Worm (Caenorhabditis elegans) whole organism, young adult: Measurements from ENCODE around the gene C53B7.6.

ENCODE experiments used
- C17E4.6 ChIP-seq: fragments of 200-800 bp; sonication (Bioruptor generic); IDR thresholded peaks from 2 replicates; pipeline ENCODE4 v1.3.6; 2022; ENCODE audit warnings: missing genetic modification reagents, missing genetic modification characterization, missing compliant biosample characterization
- F55B11.4 ChIP-seq: sonication (generic microtip); optimal IDR thresholded peaks from 2 replicates; lab custom pipeline; 2016; ENCODE audit warnings: missing compliant biosample characterization, missing genetic modification characterization, borderline replicate concordance; ENCODE audit not compliant: insufficient read depth
- Y53F4B.3 ChIP-seq: fragments of 200-800 bp; sonication (Bioruptor generic); IDR thresholded peaks from 2 replicates; pipeline ENCODE4 v1.3.6; 2022; ENCODE audit warnings: missing genetic modification reagents, missing genetic modification characterization, missing compliant biosample characterization
- egrh-3 ChIP-seq: fragments of 200-800 bp; sonication (Bioruptor generic); IDR thresholded peaks from 2 replicates; pipeline ENCODE4 v1.3.6; 2022; ENCODE audit warnings: missing genetic modification reagents, missing genetic modification characterization, missing compliant biosample characterization
- him-1 ChIP-seq: sonication (generic microtip); optimal IDR thresholded peaks from 2 replicates; lab custom pipeline; 2016; ENCODE audit warnings: missing genotype, missing genetic modification reagents, missing genetic modification characterization, missing compliant biosample characterization
- madf-3 ChIP-seq: fragments of 200-800 bp; sonication (Bioruptor generic); IDR thresholded peaks from 2 replicates; pipeline ENCODE4 v1.3.6; 2022; ENCODE audit warnings: missing genetic modification reagents, missing genetic modification characterization, missing compliant biosample characterization
- nfya-1 ChIP-seq: sonication (generic microtip); optimal IDR thresholded peaks from 2 replicates; lab custom pipeline; 2017; ENCODE audit warnings: antibody characterized with exemption, missing compliant biosample characterization, missing genetic modification characterization, borderline replicate concordance; ENCODE audit not compliant: insufficient read depth
- nhr-80 ChIP-seq: sonication (generic microtip); optimal IDR thresholded peaks from 2 replicates; lab custom pipeline; 2016; ENCODE audit warnings: missing genetic modification characterization, missing compliant biosample characterization
- snpc-4 ChIP-seq, 5 experiments: fragments of 150-350 bp in 1 of 5; sonication (generic microtip) in 4 of 5; optimal IDR thresholded peaks; 2 replicates each; lab custom pipeline; 2014 to 2018; ENCODE audit warnings: missing genetic modification characterization in 5 of 5, missing biosample characterization in 3 of 5, antibody characterized with exemption in 2 of 5, mild to moderate bottlenecking in 2 of 5, missing compliant biosample characterization in 2 of 5, missing genotype in 2 of 5, moderate library complexity in 2 of 5, missing genetic modification reagents in 1 of 5
- ztf-25 ChIP-seq: fragments of 200-800 bp; sonication (Bioruptor generic); IDR thresholded peaks from 2 replicates; pipeline ENCODE4 v1.3.6; 2022; ENCODE audit warnings: missing genetic modification reagents, missing genetic modification characterization, missing compliant biosample characterization
- ztf-6 ChIP-seq: fragments of 200-800 bp; sonication (Bioruptor generic); IDR thresholded peaks from 2 replicates; pipeline ENCODE4 v1.3.6; 2022; ENCODE audit warnings: missing genetic modification reagents, missing genetic modification characterization, missing compliant biosample characterization

ce11 chrX:6853318-6853717, 15.3 kb downstream of the C53B7.6 start, which contains the start of gene rig-3:
- TF ChIP-seq nfya-1 (tag; lab: Kevin White, UChicago) = no peak
- TF ChIP-seq madf-3 = no peak
- TF ChIP-seq nhr-80 (tag; lab: Kevin White, UChicago) = no peak
- no peak for TF ChIP-seq him-1 (tag; lab: Kevin White, UChicago)
- no peak for TF ChIP-seq egrh-3 (GFP tag; lab: Robert Waterston, UW)
- TF ChIP-seq C17E4.6 (GFP tag; lab: Robert Waterston, UW) = no peak
- TF ChIP-seq ztf-6 = no peak
- TF ChIP-seq snpc-4 (GFP tag; optimal IDR thresholded peaks at IDR 0.05; lab: Kevin White, UChicago) = no peak
- no peak for TF ChIP-seq snpc-4 (tag; optimal IDR thresholded peaks at IDR 0.05; lab: Kevin White, UChicago)
- TF ChIP-seq Y53F4B.3 (GFP tag; lab: Robert Waterston, UW) = no peak
- TF ChIP-seq F55B11.4 (tag; lab: Kevin White, UChicago) = no peak
- TF ChIP-seq ztf-25 = no peak
